Worm (Caenorhabditis elegans) whole organism, midembryonic: ENCODE data around the gene Y62H9A.5.

Experiments
- T22C8.4 ChIP-seq: fragments of 200-800 bp; sonication (Bioruptor generic); IDR thresholded peaks from 2 replicates; pipeline ENCODE4 v1.3.6; 2022; ENCODE audit warnings: missing genetic modification characterization, missing compliant biosample characterization
- cog-1 ChIP-seq: sonication (generic microtip); optimal IDR thresholded peaks from 2 replicates; lab custom pipeline; 2016; ENCODE audit warnings: missing genetic modification characterization, missing compliant biosample characterization
- flt-1 ChIP-seq: fragments of 200-800 bp; sonication (Bioruptor generic); IDR thresholded peaks from 2 replicates; pipeline ENCODE4 v1.3.6; 2022; ENCODE audit warnings: missing genetic modification characterization, missing compliant biosample characterization
- klf-2 ChIP-seq: fragments of 200-800 bp; sonication (Bioruptor generic); conservative IDR thresholded peaks from 2 replicates; pipeline ENCODE4 v1.3.6; 2022; ENCODE audit warnings: missing genetic modification reagents, missing genetic modification characterization, missing compliant biosample characterization
- med-1 ChIP-seq: sonication (generic microtip); optimal IDR thresholded peaks from 2 replicates; lab custom pipeline; 2017; ENCODE audit warnings: missing genetic modification characterization, mild to moderate bottlenecking, missing compliant biosample characterization, antibody characterized with exemption, missing genetic modification reagents; ENCODE audit not compliant: insufficient read depth
- ref-1 ChIP-seq: fragments of 200-800 bp; sonication (Bioruptor generic); conservative IDR thresholded peaks from 2 replicates; pipeline ENCODE4 v1.3.6; 2022; ENCODE audit warnings: missing genetic modification reagents, missing genetic modification characterization, missing compliant biosample characterization
- tab-1 ChIP-seq: fragments of 200-800 bp; sonication (Bioruptor generic); IDR thresholded peaks from 2 replicates; pipeline ENCODE4 v1.3.6; 2022; ENCODE audit warnings: missing genetic modification characterization, missing compliant biosample characterization
- ztf-23 ChIP-seq: fragments of 200-800 bp; sonication (Bioruptor generic); IDR thresholded peaks from 2 replicates; pipeline ENCODE4 v1.3.6; 2022; ENCODE audit warnings: missing genetic modification reagents, missing genetic modification characterization, missing compliant biosample characterization
- ztf-29 ChIP-seq: fragments of 200-800 bp; sonication (Bioruptor generic); IDR thresholded peaks from 2 replicates; pipeline ENCODE4 v1.3.6; 2022; ENCODE audit warnings: missing genetic modification reagents, missing genetic modification characterization, missing compliant biosample characterization

Y62H9A.5 gene

DNA sequence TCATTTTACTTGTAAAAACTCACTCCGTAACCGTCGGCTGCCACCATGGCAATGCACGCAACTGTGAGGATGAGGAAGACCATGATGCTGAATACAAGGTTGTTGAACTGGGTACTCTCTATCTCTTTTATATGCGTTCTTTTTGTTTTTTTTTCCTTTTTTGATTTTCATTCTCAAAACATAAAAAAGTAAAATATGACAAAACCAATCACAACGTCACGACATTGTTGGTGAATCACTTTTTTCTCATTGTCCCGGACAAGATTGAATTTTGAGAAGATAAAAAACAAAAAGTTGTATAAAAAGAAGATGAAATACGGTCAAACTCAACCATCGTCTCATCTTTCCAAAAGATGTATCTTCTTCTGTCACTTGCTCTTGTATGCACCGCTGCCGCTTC is at the start of gene Y62H9A.5, which contains the start of gene ule-5:
Y62H9A.5 (minus strand) TSS at position 101 of the 400 bp plus-strand sequence.
ule-5 (plus strand) TSS at position 328 of the 400 bp plus-strand sequence.
- TF ChIP-seq T22C8.4 (GFP tag; lab: Robert Waterston, UW) (no peak), tab-1 (no peak), ztf-29 (GFP tag; lab: Robert Waterston, UW) (no peak), cog-1 (no peak), flt-1 (GFP tag; lab: Robert Waterston, UW) (no peak), med-1 (GFP tag; lab: Kevin White, UChicago) (no peak), ref-1 (GFP tag; lab: Robert Waterston, UW) (no peak), ztf-23 (GFP tag; lab: Robert Waterston, UW) (no peak), klf-2 (no peak)

DNA sequence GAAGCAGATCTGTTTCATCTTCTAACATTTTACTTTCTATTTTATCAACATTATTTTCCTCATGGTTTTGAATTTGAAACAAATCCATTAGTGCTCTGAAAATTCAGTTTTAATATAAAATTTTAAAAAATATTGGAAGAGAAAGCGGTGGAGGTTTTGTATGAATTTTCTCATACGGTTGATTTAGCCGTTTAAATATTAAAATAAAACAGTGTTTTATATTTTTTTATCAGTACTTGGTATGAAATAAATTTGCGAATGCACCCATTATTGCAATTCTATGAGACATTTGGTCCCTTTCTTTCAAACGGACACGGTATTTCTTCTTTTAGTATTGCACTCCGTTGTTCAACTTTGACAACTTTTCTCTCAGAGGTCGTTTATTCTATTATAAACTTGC is 48.9 kb upstream of the Y62H9A.5 start, which contains the start of gene dot-1.4:
dot-1.4 (minus strand) TSS at position 101 of the 400 bp plus-strand sequence.
- TF ChIP-seq cog-1 (no peak), ztf-29 (GFP tag; lab: Robert Waterston, UW) (no peak), flt-1 (GFP tag; lab: Robert Waterston, UW) (no peak), tab-1 (no peak), T22C8.4 (GFP tag; lab: Robert Waterston, UW) (no peak), ref-1 (GFP tag; lab: Robert Waterston, UW) (no peak), med-1 (GFP tag; lab: Kevin White, UChicago) (no peak), ztf-23 (GFP tag; lab: Robert Waterston, UW) (no peak), klf-2 (no peak)

DNA sequence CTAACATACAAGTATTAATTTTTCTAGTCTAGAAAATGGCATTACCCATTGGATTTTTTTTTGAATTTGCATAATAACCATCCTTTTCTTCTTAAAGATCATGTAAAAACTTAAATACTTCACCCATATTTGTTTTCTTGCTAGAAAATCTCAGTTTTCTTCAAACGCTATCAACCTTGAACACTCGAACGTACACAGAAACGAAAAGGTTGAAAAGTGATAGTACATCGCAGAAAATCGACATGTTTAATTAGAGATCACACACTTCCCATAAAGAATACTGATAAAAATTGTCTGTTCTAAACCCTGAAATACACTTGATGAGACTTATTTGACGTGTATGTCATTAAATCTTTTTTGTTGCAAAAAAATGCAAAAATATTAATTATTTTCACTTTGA is 44.9 kb upstream of the Y62H9A.5 start, which contains the start of gene F55G7.4:
F55G7.4 (plus strand) TSS at position 301 of the 400 bp plus-strand sequence.
- no peak for TF ChIP-seq ztf-23 (GFP tag; lab: Robert Waterston, UW)
- no peak for TF ChIP-seq klf-2

DNA sequence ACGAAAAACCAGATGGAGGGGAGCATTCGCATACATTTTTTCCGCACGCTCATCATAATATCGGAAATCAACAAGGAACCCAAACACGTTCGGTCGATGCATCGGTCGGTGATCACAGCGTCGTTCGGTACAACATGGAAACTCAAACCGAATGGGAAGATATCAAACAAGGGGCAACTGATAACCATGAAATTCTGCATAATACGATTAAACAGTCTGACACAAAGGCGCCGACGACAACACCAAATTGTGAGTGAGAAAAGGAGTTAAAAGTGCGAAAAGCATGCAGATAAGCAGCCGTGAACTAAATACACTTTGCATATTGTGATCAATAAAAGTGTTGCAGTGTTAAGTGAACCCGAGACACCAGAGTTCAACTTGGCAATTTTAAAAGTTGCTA is 42.5 kb upstream of the Y62H9A.5 start:
- TF ChIP-seq med-1 (GFP tag; lab: Kevin White, UChicago): no peak
- TF ChIP-seq klf-2: no peak
- no peak for TF ChIP-seq tab-1
- no peak for TF ChIP-seq ztf-29 (GFP tag; lab: Robert Waterston, UW)
- TF ChIP-seq ztf-23 (GFP tag; lab: Robert Waterston, UW): no peak
- TF ChIP-seq ref-1 (GFP tag; lab: Robert Waterston, UW): no peak
- no peak for TF ChIP-seq T22C8.4 (GFP tag; lab: Robert Waterston, UW)
- no peak for TF ChIP-seq cog-1

DNA sequence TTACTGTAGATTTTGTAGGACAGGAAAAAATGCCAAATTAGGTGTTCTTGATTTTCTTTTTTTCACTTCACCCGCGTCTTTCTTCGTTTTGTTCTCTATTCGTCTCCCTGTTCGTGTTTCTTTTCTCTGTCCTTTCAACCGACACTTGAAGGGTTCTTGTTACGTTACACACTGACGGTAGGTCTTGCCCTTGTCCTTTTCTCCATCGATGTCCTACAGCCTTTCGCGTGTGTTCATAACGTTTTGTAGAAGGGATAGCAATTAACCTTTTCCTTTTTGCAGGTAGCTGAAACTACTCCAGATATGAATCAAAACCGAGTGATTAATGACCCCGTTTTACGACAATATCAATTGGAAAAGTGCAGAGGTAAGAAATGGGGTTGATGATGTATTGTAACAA is 41.5 kb upstream of the Y62H9A.5 start, which contains the start of gene F55G7.1:
F55G7.1 (plus strand) TSS at position 276 of the 400 bp plus-strand sequence.
- TF ChIP-seq tab-1: no peak
- no peak for TF ChIP-seq ztf-29 (GFP tag; lab: Robert Waterston, UW)
- no peak for TF ChIP-seq flt-1 (GFP tag; lab: Robert Waterston, UW)
- TF ChIP-seq T22C8.4 (GFP tag; lab: Robert Waterston, UW): no peak
- no peak for TF ChIP-seq klf-2

DNA sequence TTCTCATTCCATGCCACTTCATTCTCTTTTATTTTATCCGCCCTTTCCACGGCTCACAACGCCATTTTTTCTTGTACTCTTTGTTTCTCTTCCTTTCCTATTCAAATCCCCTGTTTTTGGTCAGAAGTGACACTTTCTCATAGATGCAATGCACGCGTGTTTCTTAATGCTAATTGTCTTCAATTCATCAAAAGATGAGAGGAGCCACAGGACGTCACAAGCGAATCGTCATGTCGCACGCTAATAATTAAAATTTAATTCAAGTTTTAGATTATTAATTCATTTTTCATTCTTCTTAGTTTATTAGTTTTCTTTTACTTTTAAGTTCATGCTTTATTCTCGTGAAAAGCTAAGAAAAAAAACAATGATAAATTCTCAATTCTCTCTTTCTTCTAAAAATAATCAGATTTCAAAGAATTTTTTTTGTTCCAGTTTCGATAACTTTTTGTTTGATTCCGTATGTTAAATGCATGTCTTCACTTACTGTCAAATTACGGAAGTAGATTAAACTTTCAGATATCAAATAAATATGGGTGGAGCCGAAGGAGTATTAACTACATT is 38.1 kb upstream of the Y62H9A.5 start, which contains the start of gene Y62H9A.14:
Y62H9A.14 (plus strand) TSS at position 511 of the 561 bp plus-strand sequence.
- no peak for TF ChIP-seq T22C8.4 (GFP tag; lab: Robert Waterston, UW)
- no peak for TF ChIP-seq cog-1
- TF ChIP-seq klf-2: no peak
- no peak for TF ChIP-seq flt-1 (GFP tag; lab: Robert Waterston, UW)
- no peak for TF ChIP-seq med-1 (GFP tag; lab: Kevin White, UChicago)
- TF ChIP-seq ztf-29 (GFP tag; lab: Robert Waterston, UW): no peak
- no peak for TF ChIP-seq ref-1 (GFP tag; lab: Robert Waterston, UW)
- TF ChIP-seq ztf-23 (GFP tag; lab: Robert Waterston, UW): no peak
- TF ChIP-seq tab-1: no peak

DNA sequence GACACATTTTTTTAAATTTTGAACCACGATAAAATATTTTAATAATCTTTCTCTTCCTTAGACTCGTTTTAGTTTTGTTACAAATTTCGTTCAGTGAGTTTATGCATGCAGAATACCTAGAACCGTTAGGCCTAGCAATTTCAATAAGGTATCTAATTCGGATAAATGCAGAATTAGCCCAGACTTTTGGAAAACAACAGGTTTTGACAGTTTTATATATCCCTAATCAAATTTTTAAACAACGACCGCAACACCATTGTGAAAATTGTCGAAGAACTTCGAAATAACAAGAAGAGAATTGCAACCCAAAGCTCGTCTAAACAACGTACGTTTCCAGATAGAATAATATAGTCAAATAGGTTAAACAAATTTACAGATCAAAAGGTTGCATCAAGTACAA is 35.3 kb upstream of the Y62H9A.5 start, which contains the start of gene Y62H9A.16:
Y62H9A.16 (plus strand) TSS at position 301 of the 400 bp plus-strand sequence.
- no peak for TF ChIP-seq ztf-23 (GFP tag; lab: Robert Waterston, UW)

DNA sequence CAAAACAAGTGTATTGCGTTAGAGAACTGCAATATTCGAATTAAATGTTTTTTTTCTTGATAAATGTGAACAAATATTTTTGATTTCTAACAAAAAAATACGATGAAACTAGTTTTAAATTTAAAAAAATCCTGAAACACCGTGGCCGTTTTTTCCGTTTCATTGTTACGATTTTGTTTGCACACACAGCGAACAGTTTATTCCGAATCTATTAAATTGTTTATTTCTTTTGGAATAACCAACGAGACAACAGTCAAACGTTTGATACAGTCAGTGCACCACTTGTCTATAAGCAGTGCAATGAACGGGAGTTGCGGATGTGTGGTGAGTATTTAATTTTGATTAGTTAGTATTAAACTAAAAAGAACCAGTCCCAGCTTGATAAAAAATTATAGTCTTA is 34.0 kb upstream of the Y62H9A.5 start, which contains the start of gene Y62H9A.13:
Y62H9A.13 (plus strand) TSS at position 301 of the 400 bp plus-strand sequence.
- TF ChIP-seq ztf-23 (GFP tag; lab: Robert Waterston, UW): no peak
- TF ChIP-seq ztf-29 (GFP tag; lab: Robert Waterston, UW): no peak
- TF ChIP-seq tab-1: no peak
- no peak for TF ChIP-seq klf-2

DNA sequence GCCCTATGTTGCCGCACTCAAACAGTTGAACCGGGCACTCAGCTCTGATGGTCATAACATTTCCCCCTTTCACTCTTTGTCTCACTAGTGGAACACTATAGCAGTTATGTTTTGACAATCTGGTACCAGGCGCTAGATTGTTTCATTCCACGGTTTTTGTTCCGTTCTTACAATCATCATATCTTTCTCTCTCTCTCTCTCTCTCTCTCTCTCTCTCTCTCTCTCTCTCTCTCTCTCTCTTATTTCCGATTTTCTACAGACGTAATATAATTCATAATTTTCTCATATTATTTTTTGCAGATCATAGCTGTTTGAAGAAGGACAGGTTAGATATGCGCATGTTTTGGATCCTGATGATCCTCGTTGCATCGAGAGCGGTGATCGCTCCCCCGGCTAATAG is 31.1 kb upstream of the Y62H9A.5 start, which contains the start of gene Y62H9A.12:
Y62H9A.12 (plus strand) TSS at position 301 of the 400 bp plus-strand sequence.
- no peak for TF ChIP-seq med-1 (GFP tag; lab: Kevin White, UChicago)
- TF ChIP-seq flt-1 (GFP tag; lab: Robert Waterston, UW): no peak
- no peak for TF ChIP-seq tab-1
- TF ChIP-seq ztf-29 (GFP tag; lab: Robert Waterston, UW): no peak
- TF ChIP-seq cog-1: no peak
- no peak for TF ChIP-seq ref-1 (GFP tag; lab: Robert Waterston, UW)
- TF ChIP-seq T22C8.4 (GFP tag; lab: Robert Waterston, UW): no peak
- TF ChIP-seq klf-2: no peak
- TF ChIP-seq ztf-23 (GFP tag; lab: Robert Waterston, UW): no peak

DNA sequence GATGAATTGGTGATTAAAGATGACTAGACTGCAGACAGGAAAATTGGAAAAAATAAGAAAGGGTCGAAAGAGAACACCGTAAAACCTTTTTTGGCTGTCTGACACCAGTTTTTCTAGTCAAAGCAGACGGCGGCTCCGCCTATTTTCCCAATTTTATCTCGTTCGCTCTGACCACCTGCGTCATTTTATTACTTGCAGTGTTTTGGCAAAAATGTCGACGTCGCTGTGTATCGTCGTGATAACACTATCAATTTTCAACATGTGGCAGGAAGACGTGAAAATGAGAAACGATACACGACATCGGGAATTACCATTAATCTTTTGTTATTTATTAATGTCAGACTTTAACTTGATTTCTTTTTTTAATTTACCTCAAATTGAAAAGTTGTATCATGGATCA is 27.3 kb upstream of the Y62H9A.5 start, which contains the start of gene Y62H9A.15:
Y62H9A.15 (minus strand) TSS at position 100 of the 400 bp plus-strand sequence.
- TF ChIP-seq cog-1 (no peak), tab-1 (no peak), T22C8.4 (GFP tag; lab: Robert Waterston, UW) (no peak), ref-1 (GFP tag; lab: Robert Waterston, UW) (no peak), med-1 (GFP tag; lab: Kevin White, UChicago) (no peak), flt-1 (GFP tag; lab: Robert Waterston, UW) (no peak), klf-2 (no peak), ztf-23 (GFP tag; lab: Robert Waterston, UW) (no peak), ztf-29 (GFP tag; lab: Robert Waterston, UW) (no peak)
